Fruit fly (Drosophila melanogaster): Measurements from ENCODE around the gene CG33986.

dm6 chr3L:15504687-15505086, 20.4 kb downstream of the CG33986 start, which contains the start of gene CG7857:
- TF ChIP-seq ttk (optimal IDR thresholded peaks at IDR 0.05) (no peak), psq (optimal IDR thresholded peaks at IDR 0.05) (no peak), h (optimal IDR thresholded peaks at IDR 0.05) (no peak), Myc (optimal IDR thresholded peaks at IDR 0.05) (no peak), insv (optimal IDR thresholded peaks at IDR 0.05) (no peak), Sin3A (optimal IDR thresholded peaks at IDR 0.05) (no peak)
